Worm (Caenorhabditis elegans): Measurements from ENCODE around the gene R07A4.3.
A peak's percentile ranks its signal among the peaks of the same experiment; 100 is the strongest.

Gene R07A4.3

ce11 chrX:10753403-10753802 is at the start of gene R07A4.3:
R07A4.3 (plus strand) TSS chrX:10753703.
- TF ChIP-seq zip-4 (GFP tag; optimal IDR thresholded peaks at IDR 0.05) = no peak
- TF ChIP-seq nhr-237 (tag; optimal IDR thresholded peaks at IDR 0.05) = no peak
- TF ChIP-seq nhr-47 (tag; optimal IDR thresholded peaks at IDR 0.05) = no peak
- no peak for TF ChIP-seq xbp-1 (tag; optimal IDR thresholded peaks at IDR 0.05)
- no peak for TF ChIP-seq unc-62 (GFP tag; optimal IDR thresholded peaks at IDR 0.05)
- TF ChIP-seq ztf-11 (tag; optimal IDR thresholded peaks at IDR 0.05) = no peak
- no peak for TF ChIP-seq ceh-63 (GFP tag; optimal IDR thresholded peaks at IDR 0.05)
- no peak for TF ChIP-seq hlh-4 (tag; optimal IDR thresholded peaks at IDR 0.05)
- TF ChIP-seq nhr-85 (tag) = no peak
- no peak for TF ChIP-seq fos-1 (tag; optimal IDR thresholded peaks at IDR 0.05)
- no peak for TF ChIP-seq efl-3 (GFP tag; optimal IDR thresholded peaks at IDR 0.05)
- TF ChIP-seq C16A3.4 (tag; optimal IDR thresholded peaks at IDR 0.05) = no peak
- TF ChIP-seq pqm-1 (tag; optimal IDR thresholded peaks at IDR 0.05) = no peak
- TF ChIP-seq blmp-1 (tag; optimal IDR thresholded peaks at IDR 0.05) = no peak

- TF ChIP-seq fkh-8 (tag; optimal IDR thresholded peaks at IDR 0.05) (no peak), lin-13 (GFP tag; optimal IDR thresholded peaks at IDR 0.05) (no peak), nhr-47 (tag; optimal IDR thresholded peaks at IDR 0.05) (no peak), mep-1 (tag; optimal IDR thresholded peaks at IDR 0.05) (no peak), dsc-1 (tag; optimal IDR thresholded peaks at IDR 0.05) (no peak), pag-3 (tag; optimal IDR thresholded peaks at IDR 0.05; ENCODE audit: borderline replicate concordance, insufficient read depth) (no peak), skn-1 (tag; optimal IDR thresholded peaks at IDR 0.05) (no peak), snpc-4 (tag; optimal IDR thresholded peaks at IDR 0.05) (no peak), ceh-82 (tag; optimal IDR thresholded peaks at IDR 0.05) (no peak), hlh-4 (tag; optimal IDR thresholded peaks at IDR 0.05) (no peak), unc-30 (tag; optimal IDR thresholded peaks at IDR 0.05) (no peak), lin-39 (tag; optimal IDR thresholded peaks at IDR 0.05) (no peak), unc-98 (GFP tag; IDR thresholded peaks at IDR 0.05) (no peak), hpl-2 (GFP tag; optimal IDR thresholded peaks at IDR 0.05) (no peak), lin-14 (GFP tag; optimal IDR thresholded peaks at IDR 0.05) (no peak), unc-130 (tag; optimal IDR thresholded peaks at IDR 0.05) (no peak), dpl-1 (GFP tag; optimal IDR thresholded peaks at IDR 0.05) (no peak), aha-1 (tag; optimal IDR thresholded peaks at IDR 0.05) (no peak), aly-2 (tag; optimal IDR thresholded peaks at IDR 0.05) (no peak)
Observed at ce11 chrX:10704329-10704728, 49.2 kb upstream of the R07A4.3 start.

- no peak for TF ChIP-seq swsn-7 (tag; optimal IDR thresholded peaks at IDR 0.05)
- TF ChIP-seq sox-4 (tag; optimal IDR thresholded peaks at IDR 0.05) = no peak
- TF ChIP-seq zip-4 (GFP tag; optimal IDR thresholded peaks at IDR 0.05) = no peak
- no peak for TF ChIP-seq nhr-11 (tag; optimal IDR thresholded peaks at IDR 0.05)
- no peak for TF ChIP-seq mep-1 (tag; optimal IDR thresholded peaks at IDR 0.05)
- no peak for TF ChIP-seq fkh-4 (tag; optimal IDR thresholded peaks at IDR 0.05; ENCODE audit: borderline replicate concordance)
- no peak for TF ChIP-seq snpc-4 (tag; optimal IDR thresholded peaks at IDR 0.05)
- no peak for TF ChIP-seq unc-98 (GFP tag; IDR thresholded peaks at IDR 0.05)
- TF ChIP-seq ces-1 (GFP tag; optimal IDR thresholded peaks at IDR 0.05) = no peak
- no peak for TF ChIP-seq unc-62 (GFP tag; optimal IDR thresholded peaks at IDR 0.05)
- TF ChIP-seq lin-39 (tag; optimal IDR thresholded peaks at IDR 0.05) = no peak
- no peak for TF ChIP-seq unc-30 (tag; optimal IDR thresholded peaks at IDR 0.05)
- no peak for TF ChIP-seq nhr-47 (tag; optimal IDR thresholded peaks at IDR 0.05)
- TF ChIP-seq ama-1 (optimal IDR thresholded peaks at IDR 0.05) = no peak
Observed at ce11 chrX:10711769-10712168, 41.7 kb upstream of the R07A4.3 start, which contains the start of gene rhgf-1. rhgf-1 (minus strand) TSS chrX:10711869.

- TF ChIP-seq ces-1 (GFP tag; optimal IDR thresholded peaks at IDR 0.05) = no peak
- TF ChIP-seq hlh-17 (GFP tag; optimal IDR thresholded peaks at IDR 0.05; ENCODE audit: borderline replicate concordance) = no peak
- TF ChIP-seq aha-1 (tag; optimal IDR thresholded peaks at IDR 0.05) = no peak
- TF ChIP-seq lin-14 (GFP tag; optimal IDR thresholded peaks at IDR 0.05) = peak; percentile 41
- no peak for TF ChIP-seq vab-15 (tag; optimal IDR thresholded peaks at IDR 0.05)
- no peak for TF ChIP-seq efl-1 (optimal IDR thresholded peaks at IDR 0.05)
- TF ChIP-seq efl-1 (GFP tag; optimal IDR thresholded peaks at IDR 0.05 in 1 of 2) = peak in 1 of 2 experiments; percentile 42
Observed at ce11 chrX:10717019-10717418, 36.5 kb upstream of the R07A4.3 start, which contains the start of gene T01C1.4. T01C1.4 (minus strand) TSS chrX:10717119.
